Fruit fly (Drosophila melanogaster): ENCODE results near the gene Lim1.

dm6 chrX:8757775-8758363, 47.7 kb downstream of the Lim1 start:
- TF ChIP-seq fd96Ca (GFP tag; IDR thresholded peaks at IDR 0.05) = no peak
- no peak for TF ChIP-seq CG10348 (GFP tag; IDR thresholded peaks at IDR 0.05)
- TF ChIP-seq D1 (tag; optimal IDR thresholded peaks at IDR 0.05) = peak; percentile 29
- TF ChIP-seq CG17806 (tag; optimal IDR thresholded peaks at IDR 0.05) = no peak
